Fruit fly (Drosophila melanogaster) whole organism, embryonic: Measurements from ENCODE around the gene CG15382.

Experiments
- Ada2b ChIP-seq: fragments of 200-800 bp; sonication (Bioruptor generic); IDR thresholded peaks from 2 replicates; pipeline ENCODE4 v1.3.6; 2022; ENCODE audit warnings: missing biosample characterization, missing genetic modification characterization
- B-H1 ChIP-seq: fragments of 200-800 bp; sonication (Bioruptor generic); IDR thresholded peaks from 3 replicates; pipeline ENCODE4 v1.3.6; 2022; ENCODE audit warnings: missing biosample characterization, missing genetic modification characterization
- CG10209 ChIP-seq: fragments of 200-800 bp; sonication (Bioruptor generic); optimal IDR thresholded peaks from 3 replicates; lab custom pipeline; 2017; ENCODE audit warnings: missing biosample characterization, mild to moderate bottlenecking, missing genetic modification characterization, missing genetic modification reagents
- CG10366 ChIP-seq: fragments of 200-800 bp; sonication (Bioruptor generic); IDR thresholded peaks from 2 replicates; pipeline ENCODE4 v1.3.6; 2022; ENCODE audit warnings: missing biosample characterization, missing genetic modification characterization
- CG11247 ChIP-seq: fragments of 200-800 bp; sonication (Bioruptor generic); IDR thresholded peaks from 2 replicates; pipeline ENCODE4 v1.3.6; 2022; ENCODE audit warnings: missing biosample characterization, missing genetic modification characterization
- CG11560 ChIP-seq: fragments of 200-800 bp; sonication (Bioruptor generic); IDR thresholded peaks from 3 replicates; pipeline ENCODE4 v1.3.6; 2022; ENCODE audit warnings: missing biosample characterization, missing genetic modification characterization
- CG13424 ChIP-seq: fragments of 200-800 bp; sonication (Bioruptor generic); optimal IDR thresholded peaks from 2 replicates; lab custom pipeline; 2019; ENCODE audit warnings: missing biosample characterization, mild to moderate bottlenecking, missing genetic modification characterization, moderate library complexity
- CG15514 ChIP-seq: fragments of 200-800 bp; sonication (Bioruptor generic); optimal IDR thresholded peaks from 3 replicates; lab custom pipeline; 2017; ENCODE audit warnings: missing biosample characterization, missing genetic modification characterization, mild to moderate bottlenecking, moderate library complexity, missing genetic modification reagents
- CG1602 ChIP-seq: fragments of 200-800 bp; sonication (Bioruptor generic); optimal IDR thresholded peaks from 3 replicates; lab custom pipeline; 2016; ENCODE audit warnings: missing biosample characterization, missing genetic modification characterization
- CG18599 ChIP-seq: fragments of 200-800 bp; sonication (Bioruptor generic); optimal IDR thresholded peaks from 3 replicates; lab custom pipeline; 2017; ENCODE audit warnings: missing biosample characterization, missing genetic modification characterization, mild to moderate bottlenecking, moderate library complexity, missing genetic modification reagents
- CG31441 ChIP-seq: fragments of 200-800 bp; sonication (Bioruptor generic); IDR thresholded peaks from 2 replicates; pipeline ENCODE4 v1.3.6; 2022; ENCODE audit warnings: missing biosample characterization, missing genetic modification characterization
- CG3407 ChIP-seq: fragments of 200-800 bp; sonication (Bioruptor generic); optimal IDR thresholded peaks from 2 replicates; lab custom pipeline; 2018; ENCODE audit warnings: missing biosample characterization, mild to moderate bottlenecking, missing genetic modification characterization
- CG34224 ChIP-seq: fragments of 200-800 bp; sonication (Bioruptor generic); IDR thresholded peaks from 3 replicates; pipeline ENCODE4 v1.3.6; 2022; ENCODE audit warnings: missing biosample characterization, missing genetic modification characterization; ENCODE audit not compliant: partially characterized antibody
- CG6175 ChIP-seq: fragments of 200-800 bp; sonication (Bioruptor generic); IDR thresholded peaks from 3 replicates; pipeline ENCODE4 v1.3.6; 2022; ENCODE audit warnings: missing biosample characterization, missing genetic modification characterization
- CG6254 ChIP-seq: fragments of 200-800 bp; sonication (Bioruptor generic); optimal IDR thresholded peaks from 3 replicates; lab custom pipeline; 2017; ENCODE audit warnings: mild to moderate bottlenecking, missing biosample characterization, missing genetic modification reagents, missing genetic modification characterization
- CG6791 ChIP-seq: fragments of 200-800 bp; sonication (Bioruptor generic); IDR thresholded peaks from 3 replicates; pipeline ENCODE4 v1.3.6; 2022; ENCODE audit warnings: missing biosample characterization, missing genetic modification characterization; ENCODE audit not compliant: partially characterized antibody
- CG8478 ChIP-seq: fragments of >200 bp; optimal IDR thresholded peaks from 2 replicates; lab custom pipeline; 2018
- CrebB ChIP-seq: fragments of 200-800 bp; sonication (Bioruptor generic); optimal IDR thresholded peaks from 3 replicates; lab custom pipeline; 2018; ENCODE audit warnings: missing biosample characterization, mild to moderate bottlenecking, missing genetic modification characterization
- Dip2 ChIP-seq: fragments of 200-800 bp; sonication (Bioruptor generic); IDR thresholded peaks from 2 replicates; pipeline ENCODE4 v1.3.6; 2022; ENCODE audit warnings: missing biosample characterization, missing genetic modification characterization
- Doc3 ChIP-seq: fragments of 200-800 bp; sonication (Bioruptor generic); IDR thresholded peaks from 3 replicates; pipeline ENCODE4 v1.3.6; 2022; ENCODE audit warnings: missing biosample characterization, missing genetic modification characterization; ENCODE audit not compliant: partially characterized antibody
- Dref ChIP-seq: fragments of 200-800 bp; sonication (Bioruptor generic); IDR thresholded peaks from 2 replicates; pipeline ENCODE4 v1.3.6; 2022; ENCODE audit warnings: missing biosample characterization, missing genetic modification characterization
- Eip74EF ChIP-seq, 2 experiments: fragments of 200-800 bp in 1 of 2; fragments of >200 bp in 1 of 2; sonication (Bioruptor generic) in 1 of 2; optimal IDR thresholded peaks; 2 replicates each; lab custom pipeline; 2017 to 2019; ENCODE audit warnings: missing biosample characterization in 2 of 2, missing genetic modification characterization in 2 of 2, mild to moderate bottlenecking in 1 of 2, moderate library complexity in 1 of 2
- Gsc ChIP-seq: fragments of 200-800 bp; sonication (Bioruptor generic); IDR thresholded peaks from 2 replicates; pipeline ENCODE4 v1.3.6; 2022; ENCODE audit warnings: missing biosample characterization, missing genetic modification characterization
- HLH4C ChIP-seq: fragments of 200-800 bp; sonication (Bioruptor generic); IDR thresholded peaks from 3 replicates; pipeline ENCODE4 v1.3.6; 2022; ENCODE audit warnings: missing biosample characterization, missing genetic modification characterization; ENCODE audit not compliant: partially characterized antibody
- Hey ChIP-seq: fragments of 200-800 bp; sonication (Bioruptor generic); optimal IDR thresholded peaks from 3 replicates; lab custom pipeline; 2018; ENCODE audit warnings: missing biosample characterization, mild to moderate bottlenecking, missing genetic modification characterization
- Kr ChIP-seq: fragments of 200-800 bp; sonication (Bioruptor generic); optimal IDR thresholded peaks from 2 replicates; lab custom pipeline; 2017; ENCODE audit warnings: missing biosample characterization, mild to moderate bottlenecking, missing genetic modification characterization
- Lim3 ChIP-seq: fragments of 200-800 bp; sonication (Bioruptor generic); IDR thresholded peaks from 2 replicates; pipeline ENCODE4 v1.3.6; 2022; ENCODE audit warnings: missing biosample characterization, missing genetic modification characterization
- Mrtf ChIP-seq: fragments of 200-800 bp; sonication (Bioruptor generic); IDR thresholded peaks from 3 replicates; pipeline ENCODE4 v1.3.6; 2022; ENCODE audit warnings: missing biosample characterization, missing genetic modification characterization
- Myb ChIP-seq: fragments of 200-800 bp; sonication (Bioruptor generic); optimal IDR thresholded peaks from 2 replicates; lab custom pipeline; 2016; ENCODE audit warnings: missing biosample characterization, missing genetic modification characterization
- Pdp1 ChIP-seq, 2 experiments: fragments of 200-800 bp; sonication (Bioruptor generic); optimal IDR thresholded peaks; 3 replicates each; lab custom pipeline; 2016; ENCODE audit warnings: missing biosample characterization in 2 of 2, missing genetic modification characterization in 2 of 2, mild to moderate bottlenecking in 1 of 2, moderate library complexity in 1 of 2
- Rfx ChIP-seq: fragments of 200-800 bp; sonication (Bioruptor generic); IDR thresholded peaks from 2 replicates; pipeline ENCODE4 v1.3.6; 2022; ENCODE audit warnings: missing biosample characterization, missing genetic modification characterization
- Usf ChIP-seq: fragments of 200-800 bp; sonication (Bioruptor generic); optimal IDR thresholded peaks from 2 replicates; lab custom pipeline; 2017; ENCODE audit warnings: missing genotype, missing biosample characterization, missing genetic modification characterization
- ab ChIP-seq: fragments of 200-800 bp; sonication (Bioruptor generic); optimal IDR thresholded peaks from 2 replicates; lab custom pipeline; 2016; ENCODE audit warnings: missing biosample characterization, missing genetic modification characterization
- ash1 ChIP-seq: fragments of 200-800 bp; sonication (Bioruptor generic); optimal IDR thresholded peaks from 2 replicates; lab custom pipeline; 2018; ENCODE audit warnings: missing biosample characterization, mild to moderate bottlenecking, missing genetic modification characterization
- bcd ChIP-seq: fragments of 200-800 bp; sonication (Bioruptor generic); optimal IDR thresholded peaks from 2 replicates; lab custom pipeline; 2017; ENCODE audit warnings: missing biosample characterization, mild to moderate bottlenecking, missing genetic modification characterization
- bsh ChIP-seq, 2 experiments: fragments of 200-800 bp; sonication (Bioruptor generic); optimal IDR thresholded peaks; 2 replicates each; lab custom pipeline; 2017 to 2018; ENCODE audit warnings: mild to moderate bottlenecking in 2 of 2, missing biosample characterization in 2 of 2, missing genetic modification characterization in 2 of 2, moderate library complexity in 1 of 2
- croc ChIP-seq: fragments of 200-800 bp; sonication (Bioruptor generic); conservative IDR thresholded peaks from 3 replicates; pipeline ENCODE4 v1.3.6; 2022; ENCODE audit warnings: missing biosample characterization, missing genetic modification characterization
- dmrt99B ChIP-seq: fragments of 200-800 bp; sonication (Bioruptor generic); optimal IDR thresholded peaks from 2 replicates; lab custom pipeline; 2018; ENCODE audit warnings: missing biosample characterization, mild to moderate bottlenecking, missing genetic modification characterization, moderate library complexity
- fd3F ChIP-seq: fragments of 200-800 bp; sonication (Bioruptor generic); optimal IDR thresholded peaks from 2 replicates; lab custom pipeline; 2018; ENCODE audit warnings: missing biosample characterization, mild to moderate bottlenecking, missing genetic modification characterization, moderate library complexity
- ftz-f1 ChIP-seq: fragments of 200-800 bp; sonication (Bioruptor generic); optimal IDR thresholded peaks from 2 replicates; lab custom pipeline; 2016; ENCODE audit warnings: missing biosample characterization, missing genetic modification characterization
- gcm ChIP-seq: fragments of 200-800 bp; sonication (Bioruptor generic); optimal IDR thresholded peaks from 2 replicates; lab custom pipeline; 2019; ENCODE audit warnings: missing biosample characterization, mild to moderate bottlenecking, missing genetic modification characterization, moderate library complexity
- gsb-n ChIP-seq: fragments of 200-800 bp; sonication (Bioruptor generic); optimal IDR thresholded peaks from 3 replicates; lab custom pipeline; 2018; ENCODE audit warnings: missing biosample characterization, mild to moderate bottlenecking, missing genetic modification characterization
- hbn ChIP-seq: fragments of 200-800 bp; sonication (Bioruptor generic); IDR thresholded peaks from 2 replicates; pipeline ENCODE4 v1.3.6; 2022; ENCODE audit warnings: missing biosample characterization, missing genetic modification characterization; ENCODE audit not compliant: partially characterized antibody
- ind ChIP-seq: fragments of 200-800 bp; sonication (Bioruptor generic); optimal IDR thresholded peaks from 3 replicates; lab custom pipeline; 2016; ENCODE audit warnings: missing biosample characterization, missing genetic modification characterization
- odd ChIP-seq: fragments of 200-800 bp; sonication (Bioruptor generic); optimal IDR thresholded peaks from 2 replicates; lab custom pipeline; 2017; ENCODE audit warnings: missing biosample characterization, mild to moderate bottlenecking, missing genetic modification characterization
- pfk ChIP-seq: fragments of 200-800 bp; sonication (Bioruptor generic); optimal IDR thresholded peaks from 2 replicates; lab custom pipeline; 2018; ENCODE audit warnings: missing biosample characterization, mild to moderate bottlenecking, missing genetic modification characterization, moderate library complexity
- sqz ChIP-seq: fragments of 200-800 bp; sonication (Bioruptor generic); optimal IDR thresholded peaks from 3 replicates; lab custom pipeline; 2018; ENCODE audit warnings: missing biosample characterization, mild to moderate bottlenecking, missing genetic modification characterization
- twi ChIP-seq: fragments of 200-800 bp; optimal IDR thresholded peaks from 2 replicates; lab custom pipeline; 2019; ENCODE audit warnings: missing biosample characterization, mild to moderate bottlenecking, missing genetic modification characterization, moderate library complexity
- vfl ChIP-seq: fragments of 200-800 bp; sonication (Bioruptor generic); optimal IDR thresholded peaks from 2 replicates; lab custom pipeline; 2016; ENCODE audit warnings: missing biosample characterization, missing genetic modification characterization
- zen2 ChIP-seq: fragments of 200-800 bp; sonication (Bioruptor generic); IDR thresholded peaks from 3 replicates; pipeline ENCODE4 v1.3.6; 2022; ENCODE audit warnings: missing biosample characterization, missing genetic modification characterization; ENCODE audit not compliant: partially characterized antibody
- zfh1 ChIP-seq: fragments of 200-800 bp; sonication (Bioruptor generic); IDR thresholded peaks from 3 replicates; pipeline ENCODE4 v1.3.6; 2022; ENCODE audit warnings: missing biosample characterization, missing genetic modification characterization

The CG15382 gene

dm6 chr2L:2193357-2193780 lies 37.8 kb downstream of the CG15382 start (continued):
- TF ChIP-seq Gsc (no peak), Usf (GFP tag; lab: Kevin White, UChicago) (no peak), ab (GFP tag; lab: Kevin White, UChicago) (no peak), CG15514 (GFP tag; lab: Kevin White, UChicago) (peak; percentile 91), Hey (tag; lab: Kevin White, UChicago) (peak; percentile 70), bsh (GFP tag; optimal IDR thresholded peaks at IDR 0.05; lab: Kevin White, UChicago) (peak; percentile 20 to 66), Rfx (GFP tag; lab: Robert Waterston, UW) (no peak), Dref (GFP tag; lab: Robert Waterston, UW) (no peak), HLH4C (GFP tag; lab: Robert Waterston, UW) (no peak), vfl (GFP tag; lab: Kevin White, UChicago) (peak; percentile 26), CG6791 (GFP tag; lab: Robert Waterston, UW) (no peak), CG1602 (no peak), Pdp1 (GFP tag; optimal IDR thresholded peaks at IDR 0.05; lab: Kevin White, UChicago) (peak in 1 of 2 experiments; percentile 73), CG11247 (GFP tag; lab: Robert Waterston, UW) (no peak), fd3F (no peak), bcd (GFP tag; lab: Kevin White, UChicago) (peak; percentile 40), dmrt99B (peak; percentile 48), CG18599 (GFP tag; lab: Kevin White, UChicago) (peak; percentile 53), CG10366 (no peak), Ada2b (GFP tag; lab: Robert Waterston, UW) (no peak), pfk (peak; percentile 40), Doc3 (no peak), CG3407 (GFP tag; lab: Kevin White, UChicago) (no peak), CG11560 (tag; lab: Robert Waterston, UW) (no peak), ftz-f1 (peak; percentile 95), Eip74EF (GFP tag; optimal IDR thresholded peaks at IDR 0.05; lab: Kevin White, UChicago) (peak in 1 of 2 experiments; percentile 82), hbn (no peak), CG31441 (GFP tag; lab: Robert Waterston, UW) (no peak), CG6254 (GFP tag; lab: Kevin White, UChicago) (peak; percentile 73), gsb-n (tag; lab: Kevin White, UChicago) (peak; percentile 38), odd (peak; percentile 2), Kr (GFP tag; lab: Kevin White, UChicago) (no peak), Mrtf (no peak), B-H1 (no peak), Lim3 (GFP tag; lab: Robert Waterston, UW) (no peak), Dip2 (GFP tag; lab: Robert Waterston, UW) (no peak), CG6175 (no peak), CG13424 (tag; lab: Kevin White, UChicago) (peak; percentile 5), Myb (GFP tag; lab: Kevin White, UChicago) (peak; percentile 98), zfh1 (GFP tag; lab: Robert Waterston, UW) (no peak), croc (GFP tag; lab: Robert Waterston, UW) (no peak), CG10209 (GFP tag; lab: Kevin White, UChicago) (no peak), gcm (GFP tag; lab: Kevin White, UChicago) (peak; percentile 62), CrebB (tag; lab: Kevin White, UChicago) (peak; percentile 81), CG34224 (GFP tag; lab: Robert Waterston, UW) (no peak), ash1 (GFP tag; lab: Kevin White, UChicago) (no peak), zen2 (GFP tag; lab: Robert Waterston, UW) (no peak), twi (tag; lab: Kevin White, UChicago) (peak; percentile 26), ind (GFP tag; lab: Kevin White, UChicago) (no peak), sqz (GFP tag; lab: Kevin White, UChicago) (peak; percentile 86), CG8478 (peak; percentile 90)
